Worm (Caenorhabditis elegans) whole organism, L4/young adult: ENCODE data around the gene arf-6.

Source experiments
- W03F9.2 ChIP-seq: fragments of 150-350 bp; optimal IDR thresholded peaks from 2 replicates; lab custom pipeline; 2014; ENCODE audit warnings: missing biosample characterization, missing genetic modification characterization
- dao-5 ChIP-seq: sonication (generic microtip); optimal IDR thresholded peaks from 2 replicates; lab custom pipeline; 2016; ENCODE audit warnings: missing genotype, missing genetic modification characterization, moderate library complexity, missing compliant biosample characterization
- him-1 ChIP-seq: sonication (generic microtip); optimal IDR thresholded peaks from 2 replicates; lab custom pipeline; 2016; ENCODE audit warnings: missing genotype, missing genetic modification reagents, missing genetic modification characterization, missing compliant biosample characterization

ce11 chrIV:16988397-16988796, 41.5 kb downstream of the arf-6 start, which contains the start of gene nccd-1:
- TF ChIP-seq him-1 (tag; lab: Kevin White, UChicago) (no peak), dao-5 (tag; lab: Kevin White, UChicago) (no peak), W03F9.2 (tag; lab: Kevin White, UChicago) (no peak)
